Fruit fly (Drosophila melanogaster) whole organism: ENCODE data around the gene Prosbeta2.

Experiments used
- Dll ChIP-seq: fragments of >200 bp; optimal IDR thresholded peaks from 2 replicates; lab custom pipeline; 2017
- psq ChIP-seq: fragments of >200 bp; optimal IDR thresholded peaks from 2 replicates; lab custom pipeline; 2017
- usp ChIP-seq: fragments of >200 bp; optimal IDR thresholded peaks from 2 replicates; lab custom pipeline; 2017; ENCODE audit warnings: missing biosample characterization, missing genetic modification characterization, mixed read lengths

- TF ChIP-seq usp (GFP tag; lab: Kevin White, UChicago) (no peak), Dll (no peak), psq (lab: Kevin White, UChicago) (no peak)
Observed at dm6 chr3L:15005774-15006173, 6.0 kb downstream of the Prosbeta2 start.
